Worm (Caenorhabditis elegans) whole organism, L3 larva: ENCODE measurements around the gene C55A6.1.
A peak's percentile ranks its signal among the peaks of the same experiment; 100 is the strongest.

Experiments
- R02D3.7 ChIP-seq: fragments of 150-350 bp; optimal IDR thresholded peaks from 2 replicates; lab custom pipeline; 2014; ENCODE audit warnings: missing biosample characterization, missing genetic modification characterization
- ZK546.5 ChIP-seq: sonication (generic microtip); optimal IDR thresholded peaks from 2 replicates; lab custom pipeline; 2017; ENCODE audit warnings: missing biosample characterization, missing genetic modification characterization
- ceh-16 ChIP-seq: sonication (generic microtip); optimal IDR thresholded peaks from 2 replicates; lab custom pipeline; 2017; ENCODE audit warnings: missing biosample characterization, missing genetic modification characterization
- ceh-28 ChIP-seq: fragments of 150-350 bp; optimal IDR thresholded peaks from 2 replicates; lab custom pipeline; 2014; ENCODE audit warnings: missing biosample characterization, missing genetic modification reagents, missing genetic modification characterization
- daf-12 ChIP-seq: fragments of 150-350 bp; optimal IDR thresholded peaks from 2 replicates; lab custom pipeline; 2014; ENCODE audit warnings: missing biosample characterization, missing genetic modification reagents, missing genetic modification characterization
- elt-1 ChIP-seq: fragments of 150-350 bp; optimal IDR thresholded peaks from 2 replicates; lab custom pipeline; 2014; ENCODE audit warnings: missing biosample characterization, missing genetic modification characterization
- elt-2 ChIP-seq: sonication (generic microtip); optimal IDR thresholded peaks from 2 replicates; lab custom pipeline; 2016; ENCODE audit warnings: missing genetic modification reagents, mild to moderate bottlenecking, missing genetic modification characterization, missing compliant biosample characterization
- eor-1 ChIP-seq, 2 experiments: fragments of 150-350 bp; optimal IDR thresholded peaks; 2 replicates each; lab custom pipeline; 2014 to 2018; ENCODE audit warnings: missing biosample characterization in 2 of 2, missing genetic modification characterization in 2 of 2
- fkh-10 ChIP-seq: sonication (generic microtip); optimal IDR thresholded peaks from 2 replicates; lab custom pipeline; 2017; ENCODE audit warnings: missing biosample characterization, missing genetic modification reagents, missing genetic modification characterization
- jun-1 ChIP-seq: fragments of 150-350 bp; optimal IDR thresholded peaks from 2 replicates; lab custom pipeline; 2014; ENCODE audit warnings: missing biosample characterization, missing genetic modification reagents, missing genetic modification characterization
- lin-15B ChIP-seq: fragments of 150-350 bp; optimal IDR thresholded peaks from 2 replicates; lab custom pipeline; 2014; ENCODE audit warnings: missing biosample characterization, missing genetic modification characterization
- lsy-12 ChIP-seq: sonication (generic microtip); optimal IDR thresholded peaks from 2 replicates; lab custom pipeline; 2016; ENCODE audit warnings: mild to moderate bottlenecking, missing genetic modification characterization, missing compliant biosample characterization
- mdl-1 ChIP-seq: fragments of 150-350 bp; optimal IDR thresholded peaks from 2 replicates; lab custom pipeline; 2014; ENCODE audit warnings: missing biosample characterization, missing genetic modification characterization
- nfya-1 ChIP-seq: sonication (generic microtip); optimal IDR thresholded peaks from 2 replicates; lab custom pipeline; 2017; ENCODE audit warnings: missing genetic modification characterization, mild to moderate bottlenecking, missing compliant biosample characterization, antibody characterized with exemption, moderate library complexity; ENCODE audit not compliant: insufficient read depth
- nhr-11 ChIP-seq: fragments of 150-350 bp; optimal IDR thresholded peaks from 2 replicates; lab custom pipeline; 2014; ENCODE audit warnings: missing biosample characterization, missing genetic modification characterization
- nhr-23 ChIP-seq: fragments of 150-350 bp; optimal IDR thresholded peaks from 2 replicates; lab custom pipeline; 2014; ENCODE audit warnings: missing biosample characterization, missing genetic modification reagents, missing genetic modification characterization
- nhr-237 ChIP-seq: fragments of 150-350 bp; optimal IDR thresholded peaks from 2 replicates; lab custom pipeline; 2014; ENCODE audit warnings: missing biosample characterization, missing genetic modification characterization
- nhr-25 ChIP-seq: sonication (generic microtip); optimal IDR thresholded peaks from 2 replicates; lab custom pipeline; 2017; ENCODE audit warnings: missing biosample characterization, missing genetic modification characterization
- nhr-28 ChIP-seq: fragments of 150-350 bp; optimal IDR thresholded peaks from 2 replicates; lab custom pipeline; 2014; ENCODE audit warnings: missing biosample characterization, missing genetic modification characterization
- nhr-43 ChIP-seq: sonication (generic microtip); optimal IDR thresholded peaks from 2 replicates; lab custom pipeline; 2016; ENCODE audit warnings: mild to moderate bottlenecking, missing genetic modification characterization, missing compliant biosample characterization; ENCODE audit not compliant: poor library complexity, severe bottlenecking
- pha-4 ChIP-seq: fragments of 150-350 bp; optimal IDR thresholded peaks from 2 replicates; lab custom pipeline; 2014; ENCODE audit warnings: missing biosample characterization, missing genetic modification reagents, missing genetic modification characterization
- pqm-1 ChIP-seq: fragments of 150-350 bp; optimal IDR thresholded peaks from 2 replicates; lab custom pipeline; 2017; ENCODE audit warnings: missing biosample characterization, missing genetic modification characterization, inconsistent platforms
- skn-1 ChIP-seq: fragments of 150-350 bp; optimal IDR thresholded peaks from 2 replicates; lab custom pipeline; 2014; ENCODE audit warnings: missing biosample characterization, missing genetic modification characterization
- tbx-2 ChIP-seq: sonication (generic microtip); optimal IDR thresholded peaks from 2 replicates; lab custom pipeline; 2016; ENCODE audit warnings: mild to moderate bottlenecking, missing genetic modification characterization, missing compliant biosample characterization
- unc-39 ChIP-seq: sonication (generic microtip); optimal IDR thresholded peaks from 4 replicates; lab custom pipeline; 2017; ENCODE audit warnings: missing biosample characterization, missing genetic modification characterization
- unc-62 ChIP-seq: fragments of 150-350 bp; sonication (generic microtip); optimal IDR thresholded peaks from 4 replicates; lab custom pipeline; 2014; ENCODE audit warnings: missing biosample characterization, missing genetic modification reagents, missing genetic modification characterization

Gene C55A6.1

ce11 chrV:11531831-11532534 lies 27.2 kb upstream of the C55A6.1 start (continued):
- no peak for TF ChIP-seq unc-39 (tag; lab: Kevin White, UChicago)
- peak; percentile 62 for TF ChIP-seq unc-62 (GFP tag; lab: Kevin White, UChicago)
- peak; percentile 73 for TF ChIP-seq skn-1
- peak; percentile 35 for TF ChIP-seq ceh-28 (tag; lab: Kevin White, UChicago)
- no peak for TF ChIP-seq nhr-28 (tag; lab: Kevin White, UChicago)
- no peak for TF ChIP-seq nhr-11 (tag; lab: Kevin White, UChicago)
- peak; percentile 52 for TF ChIP-seq nfya-1 (tag; lab: Kevin White, UChicago)
- peak; percentile 82 for TF ChIP-seq jun-1
- peak; percentile 58 for TF ChIP-seq lsy-12
- no peak for TF ChIP-seq ceh-16
- TF ChIP-seq pha-4 (tag; lab: Kevin White, UChicago), result peak; percentile 96

ce11 chrV:11531100-11531499 lies 26.3 kb upstream of the C55A6.1 start:
- peak; percentile 66 for TF ChIP-seq nhr-23 (tag; lab: Kevin White, UChicago)
- no peak for TF ChIP-seq fkh-10
- TF ChIP-seq tbx-2, result peak; percentile 1
- no peak for TF ChIP-seq daf-12 (tag; lab: Kevin White, UChicago)
- TF ChIP-seq nhr-237 (tag; lab: Kevin White, UChicago), result no peak
- TF ChIP-seq nfya-1 (tag; lab: Kevin White, UChicago), result peak; percentile 1
- peak; percentile 29 for TF ChIP-seq elt-1 (tag; lab: Kevin White, UChicago)
- peak; percentile 6 for TF ChIP-seq R02D3.7 (tag; lab: Kevin White, UChicago)
- TF ChIP-seq nhr-25 (tag; lab: Kevin White, UChicago), result peak; percentile 97
- TF ChIP-seq nhr-43 (tag; lab: Kevin White, UChicago), result peak; percentile 10
- peak; percentile 48 for TF ChIP-seq pha-4 (tag; lab: Kevin White, UChicago)

- TF ChIP-seq tbx-2 (no peak), ZK546.5 (no peak), ceh-28 (tag; lab: Kevin White, UChicago) (no peak), R02D3.7 (tag; lab: Kevin White, UChicago) (no peak), pha-4 (tag; lab: Kevin White, UChicago) (peak; percentile 99)
These were observed 24.8 kb upstream of the C55A6.1 start for ce11 chrV:11529541-11529940.

- TF ChIP-seq pqm-1, result no peak
- peak; percentile 0 for TF ChIP-seq nhr-25 (tag; lab: Kevin White, UChicago)
These were observed 24.0 kb upstream of the C55A6.1 start for ce11 chrV:11528633-11529327.

ce11 chrV:11527531-11527930 lies 22.8 kb upstream of the C55A6.1 start, which contains the start of gene ccch-1:
Gene ccch-1, plus strand, starts transcription at chrV:11527831.
- TF ChIP-seq lin-15B (tag; lab: Kevin White, UChicago) (no peak), elt-1 (tag; lab: Kevin White, UChicago) (no peak), elt-2 (tag; lab: Kevin White, UChicago) (no peak), fkh-10 (no peak), jun-1 (no peak), mdl-1 (tag; lab: Kevin White, UChicago) (no peak), ceh-28 (tag; lab: Kevin White, UChicago) (no peak), tbx-2 (no peak)
- TF ChIP-seq, all 47 proteins: peak for 0

ce11 chrV:11526927-11527491 lies 22.2 kb upstream of the C55A6.1 start:
- TF ChIP-seq eor-1 (tag; optimal IDR thresholded peaks at IDR 0.05; lab: Kevin White, UChicago), result no peak
- peak; percentile 65 for TF ChIP-seq nhr-25 (tag; lab: Kevin White, UChicago)
- no peak for TF ChIP-seq ceh-28 (tag; lab: Kevin White, UChicago)
- TF ChIP-seq, all 47 proteins: peak for 1
